Fruit fly (Drosophila melanogaster) whole organism, prepupa: ENCODE data around the gene Ccdc58.

Experiments
- CG11294 ChIP-seq: fragments of 200-800 bp; sonication (Bioruptor generic); IDR thresholded peaks from 2 replicates; pipeline ENCODE4 v1.3.6; 2022; ENCODE audit warnings: missing biosample characterization, missing genetic modification characterization
- CG16779 ChIP-seq: fragments of 200-800 bp; sonication (Bioruptor generic); optimal IDR thresholded peaks from 3 replicates; lab custom pipeline; 2017; ENCODE audit warnings: missing biosample characterization, mild to moderate bottlenecking, missing genetic modification characterization
- CG3032 ChIP-seq: fragments of 200-800 bp; optimal IDR thresholded peaks from 2 replicates; lab custom pipeline; 2019; ENCODE audit warnings: missing biosample characterization, mild to moderate bottlenecking, missing genetic modification characterization, moderate library complexity
- pdm3 ChIP-seq: fragments of 200-800 bp; sonication (Bioruptor generic); optimal IDR thresholded peaks from 3 replicates; lab custom pipeline; 2016; ENCODE audit warnings: missing biosample characterization, missing genetic modification characterization
- salr ChIP-seq, 2 experiments: fragments of 200-800 bp; sonication (Bioruptor generic); optimal IDR thresholded peaks; 3 replicates each; lab custom pipeline; 2016 to 2018; ENCODE audit warnings: missing biosample characterization in 2 of 2, missing genetic modification characterization in 2 of 2, mild to moderate bottlenecking in 1 of 2

- TF ChIP-seq pdm3 (GFP tag; lab: Kevin White, UChicago) (no peak), salr (GFP tag; optimal IDR thresholded peaks at IDR 0.05; lab: Kevin White, UChicago) (no peak), CG11294 (no peak), CG16779 (tag; lab: Kevin White, UChicago) (no peak), CG3032 (no peak)
Observed at dm6 chr3L:19807521-19807920, 2.5 kb downstream of the Ccdc58 start.
